Fruit fly (Drosophila melanogaster) whole organism, embryonic: Measurements from ENCODE around the gene GC.

Experiments
- Bdp1 ChIP-seq: fragments of 200-800 bp; sonication (Bioruptor generic); optimal IDR thresholded peaks from 3 replicates; lab custom pipeline; 2016; ENCODE audit warnings: missing biosample characterization, missing genetic modification characterization
- C15 ChIP-seq: fragments of 200-800 bp; sonication (Bioruptor generic); IDR thresholded peaks from 3 replicates; pipeline ENCODE4 v1.3.6; 2022; ENCODE audit warnings: missing biosample characterization, missing genetic modification characterization
- CG10543 ChIP-seq: fragments of 200-800 bp; sonication (Bioruptor generic); optimal IDR thresholded peaks from 3 replicates; lab custom pipeline; 2017; ENCODE audit warnings: missing biosample characterization, mild to moderate bottlenecking, missing genetic modification characterization, moderate library complexity
- CG11085 ChIP-seq: fragments of 200-800 bp; sonication (Bioruptor generic); IDR thresholded peaks from 2 replicates; pipeline ENCODE4 v1.3.6; 2022; ENCODE audit warnings: missing biosample characterization, missing genetic modification characterization
- CG11247 ChIP-seq: fragments of 200-800 bp; sonication (Bioruptor generic); IDR thresholded peaks from 2 replicates; pipeline ENCODE4 v1.3.6; 2022; ENCODE audit warnings: missing biosample characterization, missing genetic modification characterization
- CG14710 ChIP-seq: fragments of 200-800 bp; sonication (Bioruptor generic); optimal IDR thresholded peaks from 3 replicates; lab custom pipeline; 2019; ENCODE audit warnings: missing biosample characterization, mild to moderate bottlenecking, missing genetic modification characterization, moderate library complexity
- CG15269 ChIP-seq: fragments of 200-800 bp; sonication (Bioruptor generic); optimal IDR thresholded peaks from 2 replicates; lab custom pipeline; 2018; ENCODE audit warnings: missing biosample characterization, mild to moderate bottlenecking, missing genetic modification characterization, moderate library complexity
- CG15601 ChIP-seq: fragments of 200-800 bp; sonication (Bioruptor generic); optimal IDR thresholded peaks from 3 replicates; lab custom pipeline; 2019; ENCODE audit warnings: missing biosample characterization, mild to moderate bottlenecking, missing genetic modification characterization, moderate library complexity
- CG1603 ChIP-seq: fragments of 200-800 bp; sonication (Bioruptor generic); optimal IDR thresholded peaks from 2 replicates; lab custom pipeline; 2019; ENCODE audit warnings: missing biosample characterization, mild to moderate bottlenecking, missing genetic modification characterization, moderate library complexity
- CG17186 ChIP-seq: fragments of 200-800 bp; sonication (Bioruptor generic); optimal IDR thresholded peaks from 3 replicates; lab custom pipeline; 2017; ENCODE audit warnings: missing biosample characterization, missing genetic modification reagents, missing genetic modification characterization
- CG17829 ChIP-seq: fragments of 200-800 bp; optimal IDR thresholded peaks from 2 replicates; lab custom pipeline; 2019; ENCODE audit warnings: missing biosample characterization, mild to moderate bottlenecking, missing genetic modification characterization, moderate library complexity
- CG17912 ChIP-seq: fragments of 200-800 bp; sonication (Bioruptor generic); optimal IDR thresholded peaks from 2 replicates; lab custom pipeline; 2018; ENCODE audit warnings: missing biosample characterization, mild to moderate bottlenecking, missing genetic modification characterization
- CG2120 ChIP-seq: fragments of 200-800 bp; sonication (Bioruptor generic); optimal IDR thresholded peaks from 3 replicates; lab custom pipeline; 2016; ENCODE audit warnings: missing biosample characterization, missing genetic modification characterization
- CG2202 ChIP-seq: fragments of 200-800 bp; sonication (Bioruptor generic); optimal IDR thresholded peaks from 2 replicates; lab custom pipeline; 2018; ENCODE audit warnings: missing biosample characterization, mild to moderate bottlenecking, missing genetic modification characterization
- CG2712 ChIP-seq: fragments of 200-800 bp; optimal IDR thresholded peaks from 3 replicates; lab custom pipeline; 2019; ENCODE audit warnings: missing biosample characterization, mild to moderate bottlenecking, missing genetic modification characterization, moderate library complexity
- CG2875 ChIP-seq: fragments of 200-800 bp; sonication (Bioruptor generic); optimal IDR thresholded peaks from 2 replicates; lab custom pipeline; 2017; ENCODE audit warnings: missing biosample characterization, mild to moderate bottlenecking, missing genetic modification characterization, missing genetic modification reagents
- CG30431 ChIP-seq: fragments of 200-800 bp; sonication (Bioruptor generic); optimal IDR thresholded peaks from 2 replicates; lab custom pipeline; 2017; ENCODE audit warnings: missing biosample characterization, missing genetic modification characterization
- CG4360 ChIP-seq: fragments of 200-800 bp; sonication (Bioruptor generic); IDR thresholded peaks from 2 replicates; pipeline ENCODE4 v1.3.6; 2022; ENCODE audit warnings: missing biosample characterization, missing genetic modification characterization
- CG8924 ChIP-seq: fragments of 200-800 bp; optimal IDR thresholded peaks from 3 replicates; lab custom pipeline; 2019; ENCODE audit warnings: missing biosample characterization, mild to moderate bottlenecking, missing genetic modification characterization, moderate library complexity
- CG9797 ChIP-seq: fragments of 200-800 bp; sonication (Bioruptor generic); optimal IDR thresholded peaks from 3 replicates; lab custom pipeline; 2018; ENCODE audit warnings: missing biosample characterization, mild to moderate bottlenecking, missing genetic modification characterization
- CG9932 ChIP-seq: fragments of 200-800 bp; sonication (Bioruptor generic); IDR thresholded peaks from 2 replicates; pipeline ENCODE4 v1.3.6; 2022; ENCODE audit warnings: missing biosample characterization, missing genetic modification characterization
- Doc2 ChIP-seq: fragments of 200-800 bp; sonication (Bioruptor generic); IDR thresholded peaks from 2 replicates; pipeline ENCODE4 v1.3.6; 2022; ENCODE audit warnings: missing biosample characterization, missing genetic modification characterization
- Drgx ChIP-seq: fragments of 200-800 bp; sonication (Bioruptor generic); IDR thresholded peaks from 2 replicates; pipeline ENCODE4 v1.3.6; 2022; ENCODE audit warnings: missing biosample characterization, missing genetic modification characterization
- E2f1 ChIP-seq: fragments of 200-800 bp; sonication (Bioruptor generic); IDR thresholded peaks from 2 replicates; pipeline ENCODE4 v1.3.6; 2022; ENCODE audit warnings: missing biosample characterization, missing genetic modification characterization
- Ets97D ChIP-seq: fragments of 200-800 bp; sonication (Bioruptor generic); optimal IDR thresholded peaks from 3 replicates; lab custom pipeline; 2016; ENCODE audit warnings: missing biosample characterization, missing genetic modification characterization
- Fer1 ChIP-seq: fragments of 200-800 bp; sonication (Bioruptor generic); optimal IDR thresholded peaks from 2 replicates; lab custom pipeline; 2017; ENCODE audit warnings: missing biosample characterization, mild to moderate bottlenecking, missing genetic modification characterization
- HLH54F ChIP-seq: fragments of 200-800 bp; sonication (Bioruptor generic); optimal IDR thresholded peaks from 3 replicates; lab custom pipeline; 2016; ENCODE audit warnings: missing biosample characterization, missing genetic modification characterization
- Jarid2 ChIP-seq: fragments of 200-800 bp; sonication (Bioruptor generic); optimal IDR thresholded peaks from 3 replicates; lab custom pipeline; 2017; ENCODE audit warnings: mild to moderate bottlenecking, missing biosample characterization, missing genetic modification reagents, missing genetic modification characterization
- Lpt ChIP-seq: fragments of >200 bp; optimal IDR thresholded peaks from 2 replicates; lab custom pipeline; 2018; ENCODE audit warnings: missing biosample characterization, missing genetic modification characterization
- Max ChIP-seq: fragments of 200-800 bp; sonication (Bioruptor generic); optimal IDR thresholded peaks from 2 replicates; lab custom pipeline; 2016; ENCODE audit warnings: missing biosample characterization, mild to moderate bottlenecking, missing genetic modification characterization
- Mes4 ChIP-seq: fragments of 200-800 bp; sonication (Bioruptor generic); optimal IDR thresholded peaks from 2 replicates; lab custom pipeline; 2016; ENCODE audit warnings: missing biosample characterization, missing genetic modification characterization
- NC2α ChIP-seq: fragments of 200-800 bp; sonication (Bioruptor generic); optimal IDR thresholded peaks from 2 replicates; lab custom pipeline; 2016; ENCODE audit warnings: missing biosample characterization, missing genetic modification characterization
- Poxn ChIP-seq: fragments of 200-800 bp; sonication (Bioruptor generic); IDR thresholded peaks from 2 replicates; pipeline ENCODE4 v1.3.6; 2022; ENCODE audit warnings: missing biosample characterization, missing genetic modification characterization
- Six4 ChIP-seq: fragments of 200-800 bp; sonication (Bioruptor generic); optimal IDR thresholded peaks from 2 replicates; lab custom pipeline; 2016; ENCODE audit warnings: missing biosample characterization, missing genetic modification characterization
- Xrp1 ChIP-seq: fragments of 200-800 bp; sonication (Bioruptor generic); IDR thresholded peaks from 2 replicates; pipeline ENCODE4 v1.3.6; 2022; ENCODE audit warnings: missing biosample characterization, missing genetic modification characterization
- az2 ChIP-seq: fragments of 200-800 bp; sonication (Bioruptor generic); optimal IDR thresholded peaks from 3 replicates; lab custom pipeline; 2016; ENCODE audit warnings: missing biosample characterization, missing genetic modification characterization
- danr ChIP-seq: fragments of 200-800 bp; sonication (Bioruptor generic); IDR thresholded peaks from 2 replicates; pipeline ENCODE4 v1.3.6; 2022; ENCODE audit warnings: missing biosample characterization, missing genetic modification characterization
- dpn ChIP-seq, 2 experiments: fragments of 200-800 bp; sonication (Bioruptor generic); optimal IDR thresholded peaks; 3 replicates each; lab custom pipeline; 2016; ENCODE audit warnings: missing biosample characterization in 2 of 2, missing genetic modification characterization in 2 of 2
- eyg ChIP-seq: fragments of 200-800 bp; sonication (Bioruptor generic); optimal IDR thresholded peaks from 3 replicates; lab custom pipeline; 2016; ENCODE audit warnings: missing biosample characterization, missing genetic modification characterization
- gce ChIP-seq: fragments of 200-800 bp; sonication (Bioruptor generic); IDR thresholded peaks from 3 replicates; pipeline ENCODE4 v1.3.6; 2022; ENCODE audit warnings: missing biosample characterization, missing genetic modification characterization
- gro ChIP-seq: fragments of 200-800 bp; sonication (Bioruptor generic); optimal IDR thresholded peaks from 2 replicates; lab custom pipeline; 2016; ENCODE audit warnings: missing biosample characterization, missing genetic modification characterization
- jing ChIP-seq: fragments of 200-800 bp; sonication (Bioruptor generic); optimal IDR thresholded peaks from 2 replicates; lab custom pipeline; 2018; ENCODE audit warnings: missing biosample characterization, mild to moderate bottlenecking, missing genetic modification characterization
- mam ChIP-seq: fragments of 200-800 bp; sonication (Bioruptor generic); optimal IDR thresholded peaks from 3 replicates; lab custom pipeline; 2016; ENCODE audit warnings: missing biosample characterization, missing genetic modification characterization
- mld ChIP-seq: fragments of 200-800 bp; sonication (Bioruptor generic); IDR thresholded peaks from 3 replicates; pipeline ENCODE4 v1.3.6; 2022; ENCODE audit warnings: missing biosample characterization, missing genetic modification characterization; ENCODE audit not compliant: partially characterized antibody
- nmo ChIP-seq: fragments of 200-800 bp; sonication (Bioruptor generic); optimal IDR thresholded peaks from 2 replicates; lab custom pipeline; 2018; ENCODE audit warnings: missing biosample characterization, mild to moderate bottlenecking, missing genetic modification characterization, moderate library complexity
- odd ChIP-seq: fragments of 200-800 bp; sonication (Bioruptor generic); optimal IDR thresholded peaks from 2 replicates; lab custom pipeline; 2017; ENCODE audit warnings: missing biosample characterization, mild to moderate bottlenecking, missing genetic modification characterization
- salm ChIP-seq: fragments of 200-800 bp; sonication (Bioruptor generic); optimal IDR thresholded peaks from 2 replicates; lab custom pipeline; 2018; ENCODE audit warnings: missing biosample characterization, mild to moderate bottlenecking, missing genetic modification characterization
- sens ChIP-seq: fragments of 200-800 bp; sonication (Bioruptor generic); peaks from one replicate; lab custom pipeline; 2016; ENCODE audit warnings: missing biosample characterization, missing genetic modification characterization
- tap ChIP-seq: fragments of 200-800 bp; optimal IDR thresholded peaks from 3 replicates; lab custom pipeline; 2019; ENCODE audit warnings: missing biosample characterization, mild to moderate bottlenecking, missing genetic modification characterization, moderate library complexity
- tna ChIP-seq: fragments of 200-800 bp; sonication (Bioruptor generic); IDR thresholded peaks from 2 replicates; pipeline ENCODE4 v1.3.6; 2022; ENCODE audit warnings: missing biosample characterization, missing genetic modification characterization; ENCODE audit not compliant: partially characterized antibody

Gene GC

dm6 chr3L:1577338-1577737 lies 51.8 kb downstream of the GC start (continued):
- TF ChIP-seq CG30431 (GFP tag; lab: Kevin White, UChicago): no peak
- no peak for TF ChIP-seq odd (GFP tag; lab: Kevin White, UChicago)
- TF ChIP-seq salm: no peak
- TF ChIP-seq CG15601: no peak
- peak; percentile 9 for TF ChIP-seq Jarid2 (GFP tag; lab: Kevin White, UChicago)
- TF ChIP-seq, all 482 proteins: peak for 25

- TF ChIP-seq tna (GFP tag; lab: Robert Waterston, UW) (no peak; the same call in 1 of the 2 replicates), Six4 (GFP tag; lab: Kevin White, UChicago) (no peak), CG2202 (tag; lab: Kevin White, UChicago) (no peak), CG9797 (peak; percentile 98), nmo (peak; percentile 18), dpn (GFP tag; optimal IDR thresholded peaks at IDR 0.05; lab: Kevin White, UChicago) (no peak), Mes4 (no peak), CG11247 (no peak), CG10543 (GFP tag; lab: Kevin White, UChicago) (no peak), mam (no peak), eyg (no peak), Fer1 (GFP tag; lab: Kevin White, UChicago) (peak; percentile 30), CG8924 (tag; lab: Kevin White, UChicago) (no peak), CG15269 (tag; lab: Kevin White, UChicago) (no peak), C15 (no peak), jing (GFP tag; lab: Kevin White, UChicago) (no peak), CG1603 (tag; lab: Kevin White, UChicago) (peak; percentile 66), sens (peak; percentile 44), E2f1 (GFP tag; lab: Robert Waterston, UW) (no peak), CG9932 (0 out of 2 replicates have a peak, but pooled peaks have one; percentile 14), CG30431 (GFP tag; lab: Kevin White, UChicago) (no peak), Poxn (GFP tag; lab: Robert Waterston, UW) (no peak), CG4360 (peak; percentile 88), Max (no peak), HLH54F (GFP tag; lab: Kevin White, UChicago) (no peak), CG2875 (GFP tag; lab: Kevin White, UChicago) (no peak), Drgx (GFP tag; lab: Robert Waterston, UW) (no peak), gce (GFP tag; lab: Robert Waterston, UW) (no peak), Xrp1 (GFP tag; lab: Robert Waterston, UW) (no peak), CG2120 (GFP tag; lab: Kevin White, UChicago) (no peak), gro (GFP tag; lab: Kevin White, UChicago) (no peak), tap (tag; lab: Kevin White, UChicago) (no peak), CG11085 (GFP tag; lab: Robert Waterston, UW) (no peak), CG17912 (GFP tag; lab: Kevin White, UChicago) (no peak), Ets97D (GFP tag; lab: Kevin White, UChicago) (peak; percentile 95), danr (GFP tag; lab: Robert Waterston, UW) (no peak), CG17186 (peak; percentile 1), CG14710 (tag; lab: Kevin White, UChicago) (peak; percentile 76), CG17829 (tag; lab: Kevin White, UChicago) (peak; percentile 25), NC2α (GFP tag; lab: Kevin White, UChicago) (no peak), mld (no peak), Lpt (GFP tag; lab: Kevin White, UChicago) (no peak), az2 (GFP tag; lab: Kevin White, UChicago) (no peak), Doc2 (no peak), CG2712 (tag; lab: Kevin White, UChicago) (peak; percentile 22), Bdp1 (GFP tag; lab: Kevin White, UChicago) (no peak)
Observed at dm6 chr3L:1576489-1577106, 52.5 kb downstream of the GC start, which contains the start of gene CG13917. TSS of gene CG13917 (plus strand) at chr3L:1576699.
